Fruit fly (Drosophila melanogaster): ENCODE data around the gene Mkp.

- no peak for TF ChIP-seq CG6272 (GFP tag; IDR thresholded peaks at IDR 0.05)
- no peak for TF ChIP-seq CG13123 (GFP tag; optimal IDR thresholded peaks at IDR 0.05)
- TF ChIP-seq B-H2 (GFP tag; optimal IDR thresholded peaks at IDR 0.05), result no peak
- no peak for TF ChIP-seq bowl (GFP tag; IDR thresholded peaks at IDR 0.05)
- no peak for TF ChIP-seq CG42726 (GFP tag; IDR thresholded peaks at IDR 0.05; ENCODE audit: partially characterized antibody)
- no peak for TF ChIP-seq peb (GFP tag; IDR thresholded peaks at IDR 0.05)
These were observed 26.6 kb downstream of the Mkp start for dm6 chr3L:157674-158179.

All from whole organism, embryonic.